Worm (Caenorhabditis elegans): ENCODE data around the gene ins-9.

Gene ins-9

DNA sequence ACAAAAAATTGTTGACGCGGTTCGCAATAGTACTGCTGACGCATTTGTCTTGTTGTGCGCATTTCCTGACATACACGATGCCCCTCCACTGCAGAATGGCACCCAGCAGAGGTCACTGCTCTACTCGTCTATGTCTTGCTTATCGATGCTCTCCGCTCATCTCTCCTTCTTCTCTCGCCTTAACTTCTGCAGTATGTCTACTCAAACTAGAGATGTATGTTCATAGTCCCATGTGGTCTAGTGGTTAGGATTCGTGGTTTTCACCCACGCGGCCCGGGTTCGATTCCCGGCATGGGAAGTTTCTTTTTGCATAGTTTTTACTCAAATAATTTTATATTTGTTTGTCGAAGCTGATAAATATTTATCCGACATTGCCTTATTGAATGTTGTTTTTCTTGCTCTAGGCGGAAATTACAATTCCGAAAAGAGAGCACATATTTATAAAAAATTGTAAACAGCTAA, 30.5 kb downstream of the ins-9 start, which contains the start of gene C28G1.2 (continued):
- peak; percentile 94 for TF ChIP-seq pbrm-1 (GFP tag; IDR thresholded peaks at IDR 0.05)
- TF ChIP-seq die-1 (tag; optimal IDR thresholded peaks at IDR 0.05), result peak; percentile 97
- peak; percentile 68 for TF ChIP-seq attf-3 (GFP tag; conservative IDR thresholded peaks at IDR 0.05)
- peak; percentile 78 for TF ChIP-seq Y95B8A.8 (GFP tag; IDR thresholded peaks at IDR 0.05)
- TF ChIP-seq tlf-1 (GFP tag; optimal IDR thresholded peaks at IDR 0.05), result peak; percentile 83
- TF ChIP-seq nfya-2 (GFP tag; IDR thresholded peaks at IDR 0.05), result no peak
- TF ChIP-seq F23B12.7 (tag; optimal IDR thresholded peaks at IDR 0.05; ENCODE audit: insufficient read depth), result peak; percentile 62
- TF ChIP-seq attf-5 (GFP tag; optimal IDR thresholded peaks at IDR 0.05), result peak; percentile 91
- no peak for TF ChIP-seq attf-6 (GFP tag; IDR thresholded peaks at IDR 0.05)
- TF ChIP-seq F37B4.10 (GFP tag; IDR thresholded peaks at IDR 0.05), result 0 out of 2 replicates have a peak, but pooled peaks have one; percentile 46
- TF ChIP-seq ama-1 (optimal IDR thresholded peaks at IDR 0.05), result no peak
- TF ChIP-seq ama-1 (GFP tag; optimal IDR thresholded peaks at IDR 0.05), result peak; percentile 79 to 92
- TF ChIP-seq ztf-18 (tag; optimal IDR thresholded peaks at IDR 0.05), result peak; percentile 92
- peak; percentile 84 for TF ChIP-seq akir-1 (GFP tag; optimal IDR thresholded peaks at IDR 0.05)
- TF ChIP-seq let-526 (GFP tag; IDR thresholded peaks at IDR 0.05), result peak; percentile 76; the same call in 1 of the 2 replicates
- TF ChIP-seq xnd-1 (tag; optimal IDR thresholded peaks at IDR 0.05), result no peak
- peak; percentile 94; the same call in 1 of the 2 replicates for TF ChIP-seq aptf-3 (GFP tag; IDR thresholded peaks at IDR 0.05)
- TF ChIP-seq ztf-6 (GFP tag; IDR thresholded peaks at IDR 0.05), result peak; percentile 81
- TF ChIP-seq aptf-2 (GFP tag; conservative IDR thresholded peaks at IDR 0.05), result 0 out of 2 replicates have a peak, but pooled peaks have one; percentile 53
- TF ChIP-seq F57C9.4 (tag; optimal IDR thresholded peaks at IDR 0.05), result peak; percentile 71
- peak in 2 of 3 experiments; percentile 59 to 83 for TF ChIP-seq lin-35 (GFP tag; optimal IDR thresholded peaks at IDR 0.05)
- TF ChIP-seq hmg-1.2 (GFP tag; IDR thresholded peaks at IDR 0.05), result peak; percentile 90
- peak; percentile 64 for TF ChIP-seq F22D6.2 (tag; optimal IDR thresholded peaks at IDR 0.05)
- peak; percentile 91 for TF ChIP-seq ceh-40 (GFP tag; IDR thresholded peaks at IDR 0.05)
- peak; percentile 94 for TF ChIP-seq K12H6.12 (tag; optimal IDR thresholded peaks at IDR 0.05)
- peak; percentile 92 for TF ChIP-seq T26A5.8 (tag; optimal IDR thresholded peaks at IDR 0.05)
- TF ChIP-seq lin-26 (GFP tag; IDR thresholded peaks at IDR 0.05), result peak; percentile 99
- peak; percentile 4 for TF ChIP-seq dpl-1 (GFP tag; optimal IDR thresholded peaks at IDR 0.05)
- TF ChIP-seq hlh-26 (GFP tag; conservative IDR thresholded peaks at IDR 0.05), result 0 out of 2 replicates have a peak, but pooled peaks have one; percentile 54
- TF ChIP-seq lin-40 (tag; optimal IDR thresholded peaks at IDR 0.05), result peak; percentile 96
- no peak for TF ChIP-seq ceh-91 (GFP tag; IDR thresholded peaks at IDR 0.05)
- TF ChIP-seq hsf-1 (GFP tag; IDR thresholded peaks at IDR 0.05), result no peak
- peak; percentile 100 for TF ChIP-seq tbp1 (GFP tag; optimal IDR thresholded peaks at IDR 0.05)
- TF ChIP-seq ceh-58 (GFP tag; IDR thresholded peaks at IDR 0.05), result 0 out of 2 replicates have a peak, but pooled peaks have one; percentile 83
- peak; percentile 68 for TF ChIP-seq nhr-80 (tag; optimal IDR thresholded peaks at IDR 0.05)
- peak; percentile 91; the same call in 1 of the 2 replicates for TF ChIP-seq ekl-4 (GFP tag; IDR thresholded peaks at IDR 0.05)
- TF ChIP-seq lin-54 (GFP tag; optimal IDR thresholded peaks at IDR 0.05), result peak; percentile 68
- 0 out of 2 replicates have a peak, but pooled peaks have one; percentile 50 for TF ChIP-seq F39B2.1 (GFP tag; IDR thresholded peaks at IDR 0.05)
- TF ChIP-seq sdz-38 (tag; optimal IDR thresholded peaks at IDR 0.05), result no peak
- peak; percentile 84 for TF ChIP-seq F10E7.11 (tag; optimal IDR thresholded peaks at IDR 0.05)
- peak; percentile 80 for TF ChIP-seq nhr-27 (tag; optimal IDR thresholded peaks at IDR 0.05)
- peak; percentile 72 to 84 for TF ChIP-seq let-607 (tag; optimal IDR thresholded peaks at IDR 0.05)
- TF ChIP-seq nfyb-1 (GFP tag; IDR thresholded peaks at IDR 0.05), result peak; percentile 87
- peak; percentile 51; the same call in 1 of the 2 replicates for TF ChIP-seq ceh-100 (GFP tag; IDR thresholded peaks at IDR 0.05)
- peak; percentile 95 for TF ChIP-seq ZK185.1 (tag; optimal IDR thresholded peaks at IDR 0.05; ENCODE audit: poor library complexity, severe bottlenecking)
- TF ChIP-seq pha-4 (tag; optimal IDR thresholded peaks at IDR 0.05), result no peak
- peak; percentile 89 for TF ChIP-seq cebp-2 (GFP tag; IDR thresholded peaks at IDR 0.05)
- no peak for TF ChIP-seq nhr-120 (GFP tag; IDR thresholded peaks at IDR 0.05)
- TF ChIP-seq T07F8.4 (tag; optimal IDR thresholded peaks at IDR 0.05), result peak; percentile 90
